Fruit fly (Drosophila melanogaster) whole organism, embryonic: Measurements from ENCODE around the gene Dnai2.

Source experiments
- Blimp-1 ChIP-seq: fragments of 200-800 bp; sonication (Bioruptor generic); optimal IDR thresholded peaks from 3 replicates; lab custom pipeline; 2018; ENCODE audit warnings: missing biosample characterization, missing genetic modification characterization, mild to moderate bottlenecking, moderate library complexity, missing genetic modification reagents
- CG10209 ChIP-seq: fragments of 200-800 bp; sonication (Bioruptor generic); optimal IDR thresholded peaks from 3 replicates; lab custom pipeline; 2017; ENCODE audit warnings: missing biosample characterization, mild to moderate bottlenecking, missing genetic modification characterization, missing genetic modification reagents
- CG10321 ChIP-seq: fragments of 200-800 bp; sonication (Bioruptor generic); IDR thresholded peaks from 2 replicates; pipeline ENCODE4 v1.3.6; 2022; ENCODE audit warnings: missing biosample characterization, missing genetic modification characterization
- CG11696 ChIP-seq: fragments of 200-800 bp; sonication (Bioruptor generic); IDR thresholded peaks from 2 replicates; pipeline ENCODE4 v1.3.6; 2022; ENCODE audit warnings: missing biosample characterization, missing genetic modification characterization
- CG12299 ChIP-seq: fragments of 200-800 bp; sonication (Bioruptor generic); optimal IDR thresholded peaks from 2 replicates; lab custom pipeline; 2018; ENCODE audit warnings: missing biosample characterization, mild to moderate bottlenecking, missing genetic modification characterization
- CG12942 ChIP-seq: fragments of 200-800 bp; sonication (Bioruptor generic); optimal IDR thresholded peaks from 3 replicates; lab custom pipeline; 2016; ENCODE audit warnings: missing biosample characterization, missing genetic modification characterization
- CG13296 ChIP-seq: fragments of 200-800 bp; sonication (Bioruptor generic); optimal IDR thresholded peaks from 3 replicates; lab custom pipeline; 2018; ENCODE audit warnings: missing biosample characterization, mild to moderate bottlenecking, missing genetic modification characterization
- CG14667 ChIP-seq: fragments of 200-800 bp; sonication (Bioruptor generic); IDR thresholded peaks from 2 replicates; pipeline ENCODE4 v1.3.6; 2022; ENCODE audit warnings: missing biosample characterization, missing genetic modification characterization
- CG14965 ChIP-seq: fragments of 200-800 bp; sonication (Bioruptor generic); optimal IDR thresholded peaks from 2 replicates; lab custom pipeline; 2016; ENCODE audit warnings: missing biosample characterization, missing genetic modification characterization, borderline replicate concordance
- CG15011 ChIP-seq: fragments of 200-800 bp; sonication (Bioruptor generic); optimal IDR thresholded peaks from 3 replicates; lab custom pipeline; 2018; ENCODE audit warnings: missing biosample characterization, mild to moderate bottlenecking, missing genetic modification characterization
- CG15514 ChIP-seq: fragments of 200-800 bp; sonication (Bioruptor generic); optimal IDR thresholded peaks from 3 replicates; lab custom pipeline; 2017; ENCODE audit warnings: missing biosample characterization, missing genetic modification characterization, mild to moderate bottlenecking, moderate library complexity, missing genetic modification reagents
- CG18262 ChIP-seq: fragments of 200-800 bp; optimal IDR thresholded peaks from 3 replicates; lab custom pipeline; 2019; ENCODE audit warnings: missing biosample characterization, mild to moderate bottlenecking, missing genetic modification characterization, moderate library complexity
- CG1832 ChIP-seq: fragments of 200-800 bp; sonication (Bioruptor generic); optimal IDR thresholded peaks from 2 replicates; lab custom pipeline; 2017; ENCODE audit warnings: missing biosample characterization, mild to moderate bottlenecking, missing genetic modification characterization, inconsistent platforms
- CG5953 ChIP-seq: fragments of 200-800 bp; sonication (Bioruptor generic); IDR thresholded peaks from 2 replicates; pipeline ENCODE4 v1.3.6; 2022; ENCODE audit warnings: missing biosample characterization, missing genetic modification characterization
- CG6175 ChIP-seq: fragments of 200-800 bp; sonication (Bioruptor generic); IDR thresholded peaks from 3 replicates; pipeline ENCODE4 v1.3.6; 2022; ENCODE audit warnings: missing biosample characterization, missing genetic modification characterization
- CoRest ChIP-seq: fragments of 200-800 bp; sonication (Bioruptor generic); optimal IDR thresholded peaks from 3 replicates; lab custom pipeline; 2018; ENCODE audit warnings: missing biosample characterization, mild to moderate bottlenecking, missing genetic modification characterization, moderate library complexity
- Dbx ChIP-seq: fragments of 200-800 bp; sonication (Bioruptor generic); IDR thresholded peaks from 3 replicates; pipeline ENCODE4 v1.3.6; 2022; ENCODE audit warnings: missing biosample characterization, missing genetic modification characterization
- E2f1 ChIP-seq: fragments of 200-800 bp; sonication (Bioruptor generic); IDR thresholded peaks from 2 replicates; pipeline ENCODE4 v1.3.6; 2022; ENCODE audit warnings: missing biosample characterization, missing genetic modification characterization
- Eip74EF ChIP-seq, 2 experiments: fragments of 200-800 bp in 1 of 2; fragments of >200 bp in 1 of 2; sonication (Bioruptor generic) in 1 of 2; optimal IDR thresholded peaks; 2 replicates each; lab custom pipeline; 2017 to 2019; ENCODE audit warnings: missing biosample characterization in 2 of 2, missing genetic modification characterization in 2 of 2, mild to moderate bottlenecking in 1 of 2, moderate library complexity in 1 of 2
- Ets97D ChIP-seq: fragments of 200-800 bp; sonication (Bioruptor generic); optimal IDR thresholded peaks from 3 replicates; lab custom pipeline; 2016; ENCODE audit warnings: missing biosample characterization, missing genetic modification characterization
- Gug ChIP-seq: fragments of 200-800 bp; sonication (Bioruptor generic); IDR thresholded peaks from 4 replicates; pipeline ENCODE4 v1.3.6; 2022; ENCODE audit warnings: missing biosample characterization, missing genetic modification characterization
- Hr3 ChIP-seq: fragments of 200-800 bp; sonication (Bioruptor generic); optimal IDR thresholded peaks from 3 replicates; lab custom pipeline; 2016; ENCODE audit warnings: missing biosample characterization, missing genetic modification characterization
- Hr39 ChIP-seq: fragments of >200 bp; optimal IDR thresholded peaks from 2 replicates; lab custom pipeline; 2017
- Hr78 ChIP-seq, 2 experiments: fragments of 200-800 bp in 1 of 2; fragments of >200 bp in 1 of 2; sonication (Bioruptor generic) in 1 of 2; optimal IDR thresholded peaks; 2 replicates each; lab custom pipeline; 2017 to 2019; ENCODE audit warnings: missing biosample characterization in 2 of 2, missing genetic modification characterization in 2 of 2, mild to moderate bottlenecking in 1 of 2, moderate library complexity in 1 of 2
- Med ChIP-seq: fragments of 200-800 bp; sonication (Bioruptor generic); peaks from one replicate; lab custom pipeline; 2016; ENCODE audit warnings: missing biosample characterization, missing genetic modification characterization, mild to moderate bottlenecking, inconsistent platforms, moderate library complexity
- Oaz ChIP-seq: fragments of 200-800 bp; sonication (Bioruptor generic); IDR thresholded peaks from 2 replicates; pipeline ENCODE4 v1.3.6; 2022; ENCODE audit warnings: missing biosample characterization, missing genetic modification characterization
- Pdp1 ChIP-seq, 2 experiments: fragments of 200-800 bp; sonication (Bioruptor generic); optimal IDR thresholded peaks; 3 replicates each; lab custom pipeline; 2016; ENCODE audit warnings: missing biosample characterization in 2 of 2, missing genetic modification characterization in 2 of 2, mild to moderate bottlenecking in 1 of 2, moderate library complexity in 1 of 2
- Six4 ChIP-seq: fragments of 200-800 bp; sonication (Bioruptor generic); optimal IDR thresholded peaks from 2 replicates; lab custom pipeline; 2016; ENCODE audit warnings: missing biosample characterization, missing genetic modification characterization
- Sry-δ ChIP-seq: fragments of 200-800 bp; sonication (Bioruptor generic); optimal IDR thresholded peaks from 2 replicates; lab custom pipeline; 2016; ENCODE audit warnings: missing biosample characterization, missing genetic modification characterization
- al ChIP-seq: fragments of 200-800 bp; sonication (Bioruptor generic); IDR thresholded peaks from 2 replicates; pipeline ENCODE4 v1.3.6; 2022; ENCODE audit warnings: missing biosample characterization, missing genetic modification characterization
- cad ChIP-seq: fragments of >200 bp; optimal IDR thresholded peaks from 2 replicates; lab custom pipeline; 2017; ENCODE audit warnings: missing biosample characterization, missing genetic modification characterization
- crol ChIP-seq: fragments of 200-800 bp; sonication (Bioruptor generic); IDR thresholded peaks from 2 replicates; pipeline ENCODE4 v1.3.6; 2022; ENCODE audit warnings: missing biosample characterization, missing genetic modification characterization
- cwo ChIP-seq: fragments of 200-800 bp; sonication (Bioruptor generic); optimal IDR thresholded peaks from 3 replicates; lab custom pipeline; 2017; ENCODE audit warnings: missing biosample characterization, missing genetic modification characterization, mild to moderate bottlenecking, moderate library complexity, missing genetic modification reagents
- dysf ChIP-seq: fragments of 200-800 bp; sonication (Bioruptor generic); IDR thresholded peaks from 3 replicates; pipeline ENCODE4 v1.3.6; 2022; ENCODE audit warnings: missing biosample characterization, missing genetic modification characterization
- emc ChIP-seq: fragments of 200-800 bp; sonication (Bioruptor generic); optimal IDR thresholded peaks from 2 replicates; lab custom pipeline; 2016; ENCODE audit warnings: missing biosample characterization, missing genetic modification characterization
- gsb-n ChIP-seq: fragments of 200-800 bp; sonication (Bioruptor generic); optimal IDR thresholded peaks from 3 replicates; lab custom pipeline; 2018; ENCODE audit warnings: missing biosample characterization, mild to moderate bottlenecking, missing genetic modification characterization
- knrl ChIP-seq: fragments of 200-800 bp; sonication (Bioruptor generic); IDR thresholded peaks from 3 replicates; pipeline ENCODE4 v1.3.6; 2022; ENCODE audit warnings: missing biosample characterization, missing genetic modification characterization; ENCODE audit not compliant: partially characterized antibody
- mirr ChIP-seq: fragments of 200-800 bp; sonication (Bioruptor generic); optimal IDR thresholded peaks from 3 replicates; lab custom pipeline; 2018; ENCODE audit warnings: missing biosample characterization, mild to moderate bottlenecking, missing genetic modification characterization
- nau ChIP-seq: fragments of 200-800 bp; sonication (Bioruptor generic); optimal IDR thresholded peaks from 3 replicates; lab custom pipeline; 2017; ENCODE audit warnings: missing biosample characterization, mild to moderate bottlenecking, missing genetic modification characterization, missing genetic modification reagents
- pb ChIP-seq: fragments of 200-800 bp; sonication (Bioruptor generic); optimal IDR thresholded peaks from 3 replicates; lab custom pipeline; 2016; ENCODE audit warnings: missing biosample characterization, missing genetic modification characterization
- psq ChIP-seq: fragments of 200-800 bp; sonication (Bioruptor generic); optimal IDR thresholded peaks from 2 replicates; lab custom pipeline; 2017; ENCODE audit warnings: missing biosample characterization, missing genetic modification characterization
- pzg ChIP-seq: fragments of 200-800 bp; sonication (Bioruptor generic); optimal IDR thresholded peaks from 3 replicates; lab custom pipeline; 2018; ENCODE audit warnings: missing biosample characterization, mild to moderate bottlenecking, missing genetic modification characterization, moderate library complexity
- row ChIP-seq: fragments of 200-800 bp; sonication (Bioruptor generic); IDR thresholded peaks from 3 replicates; pipeline ENCODE4 v1.3.6; 2022; ENCODE audit warnings: missing biosample characterization, missing genetic modification characterization
- scrt ChIP-seq: fragments of 200-800 bp; sonication (Bioruptor generic); optimal IDR thresholded peaks from 2 replicates; lab custom pipeline; 2018; ENCODE audit warnings: missing biosample characterization, mild to moderate bottlenecking, missing genetic modification characterization, moderate library complexity
- twi ChIP-seq: fragments of 200-800 bp; optimal IDR thresholded peaks from 2 replicates; lab custom pipeline; 2019; ENCODE audit warnings: missing biosample characterization, mild to moderate bottlenecking, missing genetic modification characterization, moderate library complexity
- vnd ChIP-seq: fragments of 200-800 bp; sonication (Bioruptor generic); IDR thresholded peaks from 3 replicates; pipeline ENCODE4 v1.3.6; 2022; ENCODE audit warnings: missing biosample characterization, missing genetic modification characterization; ENCODE audit not compliant: partially characterized antibody
- vvl ChIP-seq: fragments of 200-800 bp; sonication (Bioruptor generic); IDR thresholded peaks from 2 replicates; pipeline ENCODE4 v1.3.6; 2022; ENCODE audit warnings: missing biosample characterization, missing genetic modification characterization
- zfh1 ChIP-seq: fragments of 200-800 bp; sonication (Bioruptor generic); IDR thresholded peaks from 3 replicates; pipeline ENCODE4 v1.3.6; 2022; ENCODE audit warnings: missing biosample characterization, missing genetic modification characterization
- zfh2 ChIP-seq: fragments of 200-800 bp; sonication (Bioruptor generic); optimal IDR thresholded peaks from 2 replicates; lab custom pipeline; 2016; ENCODE audit warnings: missing biosample characterization, missing genetic modification characterization

The Dnai2 gene

DNA sequence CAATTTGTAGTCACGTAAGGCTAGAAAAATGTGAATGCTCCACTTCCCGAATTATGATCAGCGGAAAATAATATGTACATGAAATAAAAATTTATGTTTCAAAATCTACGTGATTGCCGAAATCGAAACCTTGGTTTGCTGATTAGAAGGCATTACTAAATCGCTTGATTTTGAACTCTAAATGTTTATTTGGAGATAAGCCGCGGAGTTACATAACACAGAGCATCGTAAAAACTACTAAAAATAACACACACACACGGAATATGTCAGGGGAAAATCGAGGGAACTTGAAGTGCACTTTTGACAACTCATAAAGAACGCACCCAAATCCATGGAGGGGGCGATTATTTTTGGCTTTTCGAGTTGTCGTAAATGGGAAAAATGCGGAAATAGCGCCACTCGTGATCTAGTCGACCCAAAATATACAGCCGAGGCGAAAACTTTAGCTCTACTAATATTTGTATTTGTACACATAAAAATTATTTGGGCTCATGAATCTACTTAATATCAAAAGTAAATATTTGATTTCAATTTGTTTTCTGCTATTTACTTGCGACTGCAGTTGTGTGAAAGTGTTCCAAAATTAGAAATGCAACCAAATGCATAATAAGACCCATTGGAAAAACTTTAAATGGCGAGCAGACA, 6.0 kb upstream of the Dnai2 start:
- TF ChIP-seq Eip74EF (GFP tag; optimal IDR thresholded peaks at IDR 0.05; lab: Kevin White, UChicago) = peak in 1 of 2 experiments; percentile 50
- TF ChIP-seq Gug (GFP tag; lab: Robert Waterston, UW) = no peak
- peak; percentile 65 for TF ChIP-seq CG11696 (GFP tag; lab: Robert Waterston, UW)
- TF ChIP-seq cad (GFP tag; lab: Kevin White, UChicago) = no peak
- peak; percentile 3 for TF ChIP-seq CG15514 (GFP tag; lab: Kevin White, UChicago)
- TF ChIP-seq row = peak; percentile 8; the same call in 1 of the 3 replicates
- peak in 1 of 2 experiments; percentile 92 for TF ChIP-seq Pdp1 (GFP tag; optimal IDR thresholded peaks at IDR 0.05; lab: Kevin White, UChicago)
- TF ChIP-seq, all 482 proteins: peak for 5

dm6 chr3L:11703579-11703978, 4.5 kb upstream of the Dnai2 start:
- TF ChIP-seq dysf (GFP tag; lab: Robert Waterston, UW) (no peak), crol (peak; percentile 26; the same call in 1 of the 2 replicates), Hr3 (GFP tag; lab: Kevin White, UChicago) (no peak), CoRest (no peak), vnd (GFP tag; lab: Robert Waterston, UW) (no peak), Sry-δ (GFP tag; lab: Kevin White, UChicago) (no peak), Dbx (GFP tag; lab: Robert Waterston, UW) (no peak), scrt (GFP tag; lab: Kevin White, UChicago) (no peak), gsb-n (tag; lab: Kevin White, UChicago) (no peak), CG15011 (no peak), nau (GFP tag; lab: Kevin White, UChicago) (peak; percentile 38), mirr (no peak), CG18262 (tag; lab: Kevin White, UChicago) (no peak), psq (GFP tag; lab: Kevin White, UChicago) (no peak), knrl (GFP tag; lab: Robert Waterston, UW) (no peak), CG5953 (no peak), zfh2 (GFP tag; lab: Kevin White, UChicago) (no peak), E2f1 (GFP tag; lab: Robert Waterston, UW) (no peak), Ets97D (GFP tag; lab: Kevin White, UChicago) (no peak), CG12942 (GFP tag; lab: Kevin White, UChicago) (no peak), pzg (GFP tag; lab: Kevin White, UChicago) (no peak), Hr39 (lab: Kevin White, UChicago) (no peak), Oaz (GFP tag; lab: Robert Waterston, UW) (no peak), CG14965 (no peak), al (GFP tag; lab: Robert Waterston, UW) (no peak), CG13296 (GFP tag; lab: Kevin White, UChicago) (no peak), CG10321 (GFP tag; lab: Robert Waterston, UW) (no peak), CG1832 (GFP tag; lab: Kevin White, UChicago) (no peak), CG6175 (no peak), CG14667 (GFP tag; lab: Robert Waterston, UW) (no peak), twi (tag; lab: Kevin White, UChicago) (peak; percentile 32), cwo (GFP tag; lab: Kevin White, UChicago) (peak; percentile 22), emc (GFP tag; lab: Kevin White, UChicago) (no peak), Six4 (GFP tag; lab: Kevin White, UChicago) (no peak), Blimp-1 (GFP tag; lab: Kevin White, UChicago) (no peak), CG12299 (tag; lab: Kevin White, UChicago) (no peak), CG10209 (GFP tag; lab: Kevin White, UChicago) (no peak), zfh1 (0 out of 3 replicates have a peak, but pooled peaks have one; percentile 25), Med (GFP tag; lab: Kevin White, UChicago) (peak; percentile 61), Hr78 (GFP tag; optimal IDR thresholded peaks at IDR 0.05; lab: Kevin White, UChicago) (peak in 1 of 2 experiments; percentile 18), vvl (GFP tag; lab: Robert Waterston, UW) (peak; percentile 19; the same call in 1 of the 2 replicates), pb (no peak)
